Worm (Caenorhabditis elegans) whole organism, midembryonic: ENCODE measurements around the gene F55E10.4.

Source experiments
- med-1 ChIP-seq: sonication (generic microtip); optimal IDR thresholded peaks from 2 replicates; lab custom pipeline; 2017; ENCODE audit warnings: missing genetic modification characterization, mild to moderate bottlenecking, missing compliant biosample characterization, antibody characterized with exemption, missing genetic modification reagents; ENCODE audit not compliant: insufficient read depth
- ztf-23 ChIP-seq: fragments of 200-800 bp; sonication (Bioruptor generic); IDR thresholded peaks from 2 replicates; pipeline ENCODE4 v1.3.6; 2022; ENCODE audit warnings: missing genetic modification reagents, missing genetic modification characterization, missing compliant biosample characterization
- ztf-29 ChIP-seq: fragments of 200-800 bp; sonication (Bioruptor generic); IDR thresholded peaks from 2 replicates; pipeline ENCODE4 v1.3.6; 2022; ENCODE audit warnings: missing genetic modification reagents, missing genetic modification characterization, missing compliant biosample characterization

DNA sequence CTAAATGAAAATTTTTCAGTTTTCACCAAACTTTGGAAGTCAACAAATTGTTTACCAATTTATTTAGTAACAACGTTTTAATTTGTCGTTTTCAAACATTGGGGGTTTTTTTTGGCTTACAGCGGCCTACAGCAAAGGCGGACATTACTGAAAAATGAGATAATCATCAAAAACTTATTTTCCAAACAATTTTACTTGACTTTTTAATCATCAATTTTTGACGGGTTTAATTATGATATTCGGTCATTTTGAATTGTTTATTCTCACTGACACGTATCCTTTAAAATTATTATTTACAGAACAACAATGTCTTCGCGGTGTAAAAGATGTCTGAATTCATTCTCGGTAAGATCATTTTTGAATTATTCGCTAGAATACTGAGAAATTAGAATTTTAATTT, 39.9 kb upstream of the F55E10.4 start, which contains the start of gene F40B5.2:
- TF ChIP-seq ztf-29 (GFP tag; lab: Robert Waterston, UW), result no peak
- no peak for TF ChIP-seq ztf-23 (GFP tag; lab: Robert Waterston, UW)
- TF ChIP-seq med-1 (GFP tag; lab: Kevin White, UChicago), result no peak
